Worm (Caenorhabditis elegans): ENCODE results near the gene K05F6.4.

- TF ChIP-seq daf-12 (tag; optimal IDR thresholded peaks at IDR 0.05) (no peak), nhr-76 (tag; optimal IDR thresholded peaks at IDR 0.05) (no peak), nhr-77 (tag; optimal IDR thresholded peaks at IDR 0.05) (no peak), jun-1 (tag; optimal IDR thresholded peaks at IDR 0.05) (no peak), ceh-28 (tag; optimal IDR thresholded peaks at IDR 0.05) (no peak), mdl-1 (tag; optimal IDR thresholded peaks at IDR 0.05) (no peak), lin-39 (tag; optimal IDR thresholded peaks at IDR 0.05) (no peak)
Observed at ce11 chrII:1584140-1584539, 40.9 kb downstream of the K05F6.4 start, which contains the start of gene clec-21.

Data from whole organism, L3 larva.